Fruit fly (Drosophila melanogaster) whole organism, embryonic: Measurements from ENCODE around the gene CG2617.

Experiments
- Awh ChIP-seq: fragments of 200-800 bp; sonication (Bioruptor generic); IDR thresholded peaks from 2 replicates; pipeline ENCODE4, ENCODE4 v1.3.6; 2022; ENCODE audit warnings: missing biosample characterization, missing genetic modification characterization
- Bdp1 ChIP-seq: fragments of 200-800 bp; sonication (Bioruptor generic); optimal IDR thresholded peaks from 3 replicates; lab custom pipeline; 2016; ENCODE audit warnings: missing biosample characterization, missing genetic modification characterization
- Bgb ChIP-seq: fragments of 200-800 bp; sonication (Bioruptor generic); IDR thresholded peaks from 2 replicates; pipeline ENCODE4 v1.3.6; 2022; ENCODE audit warnings: missing biosample characterization, missing genetic modification characterization; ENCODE audit not compliant: partially characterized antibody
- BtbVII ChIP-seq: fragments of 200-800 bp; sonication (Bioruptor generic); optimal IDR thresholded peaks from 3 replicates; lab custom pipeline; 2017; ENCODE audit warnings: missing biosample characterization, mild to moderate bottlenecking, missing genetic modification characterization
- Bteb2 ChIP-seq: fragments of 200-800 bp; sonication (Bioruptor generic); optimal IDR thresholded peaks from 2 replicates; lab custom pipeline; 2016; ENCODE audit warnings: missing biosample characterization, missing genetic modification characterization
- CG11560 ChIP-seq: fragments of 200-800 bp; sonication (Bioruptor generic); IDR thresholded peaks from 3 replicates; pipeline ENCODE4 v1.3.6; 2022; ENCODE audit warnings: missing biosample characterization, missing genetic modification characterization
- CG12236 ChIP-seq: fragments of 200-800 bp; sonication (Bioruptor generic); optimal IDR thresholded peaks from 2 replicates; lab custom pipeline; 2016; ENCODE audit warnings: missing biosample characterization, missing genetic modification characterization
- CG12769 ChIP-seq: fragments of 200-800 bp; sonication (Bioruptor generic); optimal IDR thresholded peaks from 2 replicates; lab custom pipeline; 2019; ENCODE audit warnings: missing biosample characterization, mild to moderate bottlenecking, missing genetic modification characterization, moderate library complexity
- CG1602 ChIP-seq: fragments of 200-800 bp; sonication (Bioruptor generic); optimal IDR thresholded peaks from 3 replicates; lab custom pipeline; 2016; ENCODE audit warnings: missing biosample characterization, missing genetic modification characterization
- CG17186 ChIP-seq: fragments of 200-800 bp; sonication (Bioruptor generic); optimal IDR thresholded peaks from 3 replicates; lab custom pipeline; 2017; ENCODE audit warnings: missing biosample characterization, missing genetic modification reagents, missing genetic modification characterization
- CG17802 ChIP-seq: fragments of 200-800 bp; sonication (Bioruptor generic); optimal IDR thresholded peaks from 2 replicates; lab custom pipeline; 2018; ENCODE audit warnings: missing biosample characterization, mild to moderate bottlenecking, missing genetic modification characterization, moderate library complexity
- CG2116 ChIP-seq: fragments of 200-800 bp; sonication (Bioruptor generic); optimal IDR thresholded peaks from 3 replicates; lab custom pipeline; 2018; ENCODE audit warnings: missing biosample characterization, mild to moderate bottlenecking, missing genetic modification characterization
- CG2889 ChIP-seq: fragments of 200-800 bp; sonication (Bioruptor generic); IDR thresholded peaks from 3 replicates; pipeline ENCODE4 v1.3.6; 2022; ENCODE audit warnings: missing biosample characterization, missing genetic modification characterization
- CG31441 ChIP-seq: fragments of 200-800 bp; sonication (Bioruptor generic); IDR thresholded peaks from 2 replicates; pipeline ENCODE4 v1.3.6; 2022; ENCODE audit warnings: missing biosample characterization, missing genetic modification characterization
- CG4282 ChIP-seq: fragments of 200-800 bp; sonication (Bioruptor generic); optimal IDR thresholded peaks from 2 replicates; lab custom pipeline; 2016; ENCODE audit warnings: missing biosample characterization, missing genetic modification characterization
- CG4424 ChIP-seq: fragments of 200-800 bp; sonication (Bioruptor generic); optimal IDR thresholded peaks from 3 replicates; lab custom pipeline; 2016; ENCODE audit warnings: missing biosample characterization, missing genetic modification characterization
- CG5953 ChIP-seq: fragments of 200-800 bp; sonication (Bioruptor generic); IDR thresholded peaks from 2 replicates; pipeline ENCODE4 v1.3.6; 2022; ENCODE audit warnings: missing biosample characterization, missing genetic modification characterization
- E2f1 ChIP-seq: fragments of 200-800 bp; sonication (Bioruptor generic); IDR thresholded peaks from 2 replicates; pipeline ENCODE4 v1.3.6; 2022; ENCODE audit warnings: missing biosample characterization, missing genetic modification characterization
- Ets65A ChIP-seq: fragments of 200-800 bp; sonication (Bioruptor generic); peaks from one replicate; lab custom pipeline; 2016; ENCODE audit warnings: missing biosample characterization, missing genetic modification characterization
- Gsc ChIP-seq: fragments of 200-800 bp; sonication (Bioruptor generic); IDR thresholded peaks from 2 replicates; pipeline ENCODE4 v1.3.6; 2022; ENCODE audit warnings: missing biosample characterization, missing genetic modification characterization
- MBD-R2 ChIP-seq: fragments of 200-800 bp; sonication (Bioruptor generic); IDR thresholded peaks from 2 replicates; pipeline ENCODE4 v1.3.6; 2022; ENCODE audit warnings: missing biosample characterization, missing genetic modification characterization
- MESR4 ChIP-seq: fragments of 200-800 bp; sonication (Bioruptor generic); optimal IDR thresholded peaks from 2 replicates; lab custom pipeline; 2018; ENCODE audit warnings: missing biosample characterization, mild to moderate bottlenecking, missing genetic modification characterization, moderate library complexity
- NFAT ChIP-seq: fragments of 200-800 bp; sonication (Bioruptor generic); IDR thresholded peaks from 2 replicates; pipeline ENCODE4 v1.3.6; 2022; ENCODE audit warnings: missing biosample characterization, missing genetic modification characterization
- NfI ChIP-seq: fragments of 200-800 bp; sonication (Bioruptor generic); optimal IDR thresholded peaks from 3 replicates; lab custom pipeline; 2018; ENCODE audit warnings: missing biosample characterization, mild to moderate bottlenecking, missing genetic modification characterization, moderate library complexity
- Sry-β ChIP-seq: fragments of 200-800 bp; sonication (Bioruptor generic); optimal IDR thresholded peaks from 2 replicates; lab custom pipeline; 2018; ENCODE audit warnings: missing biosample characterization, mild to moderate bottlenecking, missing genetic modification characterization, moderate library complexity
- TFAM ChIP-seq: fragments of 200-800 bp; sonication (Bioruptor generic); optimal IDR thresholded peaks from 2 replicates; lab custom pipeline; 2017; ENCODE audit warnings: missing biosample characterization, missing genetic modification characterization, inconsistent platforms
- ab ChIP-seq: fragments of 200-800 bp; sonication (Bioruptor generic); optimal IDR thresholded peaks from 2 replicates; lab custom pipeline; 2016; ENCODE audit warnings: missing biosample characterization, missing genetic modification characterization
- aop ChIP-seq: fragments of 200-800 bp; sonication (Bioruptor generic); IDR thresholded peaks from 2 replicates; pipeline ENCODE4 v1.3.6; 2022; ENCODE audit warnings: missing biosample characterization, missing genetic modification characterization
- bcd ChIP-seq: fragments of 200-800 bp; sonication (Bioruptor generic); optimal IDR thresholded peaks from 2 replicates; lab custom pipeline; 2017; ENCODE audit warnings: missing biosample characterization, mild to moderate bottlenecking, missing genetic modification characterization
- ci ChIP-seq: fragments of 200-800 bp; sonication (Bioruptor generic); IDR thresholded peaks from 3 replicates; pipeline ENCODE4 v1.3.6; 2022; ENCODE audit warnings: missing biosample characterization, missing genetic modification characterization
- disco-r ChIP-seq: fragments of 200-800 bp; sonication (Bioruptor generic); optimal IDR thresholded peaks from 2 replicates; lab custom pipeline; 2016; ENCODE audit warnings: missing biosample characterization, missing genetic modification characterization
- dmrt99B ChIP-seq: fragments of 200-800 bp; sonication (Bioruptor generic); optimal IDR thresholded peaks from 2 replicates; lab custom pipeline; 2018; ENCODE audit warnings: missing biosample characterization, mild to moderate bottlenecking, missing genetic modification characterization, moderate library complexity
- dpn ChIP-seq, 2 experiments: fragments of 200-800 bp; sonication (Bioruptor generic); optimal IDR thresholded peaks; 3 replicates each; lab custom pipeline; 2016; ENCODE audit warnings: missing biosample characterization in 2 of 2, missing genetic modification characterization in 2 of 2
- emc ChIP-seq: fragments of 200-800 bp; sonication (Bioruptor generic); optimal IDR thresholded peaks from 2 replicates; lab custom pipeline; 2016; ENCODE audit warnings: missing biosample characterization, missing genetic modification characterization
- gcm2 ChIP-seq: fragments of 200-800 bp; sonication (Bioruptor generic); optimal IDR thresholded peaks from 2 replicates; lab custom pipeline; 2016; ENCODE audit warnings: missing biosample characterization, missing genetic modification characterization
- ham ChIP-seq: fragments of 200-800 bp; sonication (Bioruptor generic); IDR thresholded peaks from 2 replicates; pipeline ENCODE4 v1.3.6; 2022; ENCODE audit warnings: missing biosample characterization, missing genetic modification characterization
- her ChIP-seq: fragments of 200-800 bp; sonication (Bioruptor generic); optimal IDR thresholded peaks from 2 replicates; lab custom pipeline; 2016; ENCODE audit warnings: missing biosample characterization, missing genetic modification characterization
- nmo ChIP-seq: fragments of 200-800 bp; sonication (Bioruptor generic); optimal IDR thresholded peaks from 2 replicates; lab custom pipeline; 2018; ENCODE audit warnings: missing biosample characterization, mild to moderate bottlenecking, missing genetic modification characterization, moderate library complexity
- oc ChIP-seq: fragments of 200-800 bp; sonication (Bioruptor generic); optimal IDR thresholded peaks from 2 replicates; lab custom pipeline; 2018; ENCODE audit warnings: missing biosample characterization, mild to moderate bottlenecking, missing genetic modification characterization, moderate library complexity
- odd ChIP-seq: fragments of 200-800 bp; sonication (Bioruptor generic); optimal IDR thresholded peaks from 2 replicates; lab custom pipeline; 2017; ENCODE audit warnings: missing biosample characterization, mild to moderate bottlenecking, missing genetic modification characterization
- pho ChIP-seq: fragments of 200-800 bp; sonication (Bioruptor generic); optimal IDR thresholded peaks from 2 replicates; lab custom pipeline; 2016; ENCODE audit warnings: missing biosample characterization, missing genetic modification characterization
- pum ChIP-seq: fragments of 200-800 bp; sonication (Bioruptor generic); optimal IDR thresholded peaks from 2 replicates; lab custom pipeline; 2016; ENCODE audit warnings: missing biosample characterization, missing genetic modification characterization
- rib ChIP-seq: fragments of 200-800 bp; sonication (Bioruptor generic); IDR thresholded peaks from 2 replicates; pipeline ENCODE4 v1.3.6; 2022; ENCODE audit warnings: missing biosample characterization, missing genetic modification characterization
- sqz ChIP-seq: fragments of 200-800 bp; sonication (Bioruptor generic); optimal IDR thresholded peaks from 3 replicates; lab custom pipeline; 2018; ENCODE audit warnings: missing biosample characterization, mild to moderate bottlenecking, missing genetic modification characterization
- tll ChIP-seq, 2 experiments: fragments of 200-800 bp in 1 of 2; fragments of >200 bp in 1 of 2; sonication (Bioruptor generic) in 1 of 2; optimal IDR thresholded peaks; 2 replicates each; lab custom pipeline; 2017 to 2019; ENCODE audit warnings: missing biosample characterization in 2 of 2, missing genetic modification characterization in 2 of 2, mild to moderate bottlenecking in 1 of 2, moderate library complexity in 1 of 2
- tna ChIP-seq: fragments of 200-800 bp; sonication (Bioruptor generic); IDR thresholded peaks from 2 replicates; pipeline ENCODE4 v1.3.6; 2022; ENCODE audit warnings: missing biosample characterization, missing genetic modification characterization; ENCODE audit not compliant: partially characterized antibody
- unpg ChIP-seq: fragments of 200-800 bp; sonication (Bioruptor generic); optimal IDR thresholded peaks from 3 replicates; lab custom pipeline; 2018; ENCODE audit warnings: missing biosample characterization, mild to moderate bottlenecking, missing genetic modification characterization, moderate library complexity
- wek ChIP-seq: fragments of 200-800 bp; sonication (Bioruptor generic); optimal IDR thresholded peaks from 3 replicates; lab custom pipeline; 2018; ENCODE audit warnings: missing biosample characterization, mild to moderate bottlenecking, missing genetic modification characterization, moderate library complexity
- zen2 ChIP-seq: fragments of 200-800 bp; sonication (Bioruptor generic); IDR thresholded peaks from 3 replicates; pipeline ENCODE4 v1.3.6; 2022; ENCODE audit warnings: missing biosample characterization, missing genetic modification characterization; ENCODE audit not compliant: partially characterized antibody

CG2617 gene

dm6 chr2L:20714468-20715404 is 32.6 kb downstream of the CG2617 start, which contains the start of gene Hr38 (continued):
- TF ChIP-seq disco-r (GFP tag; lab: Kevin White, UChicago) (no peak), CG2116 (GFP tag; lab: Kevin White, UChicago) (no peak), MESR4 (GFP tag; lab: Kevin White, UChicago) (no peak), emc (GFP tag; lab: Kevin White, UChicago) (no peak), odd (no peak), NfI (peak; percentile 41), TFAM (GFP tag; lab: Kevin White, UChicago) (no peak), CG31441 (no peak), CG11560 (tag; lab: Robert Waterston, UW) (no peak), Ets65A (GFP tag; lab: Kevin White, UChicago) (no peak), her (GFP tag; lab: Kevin White, UChicago) (peak; percentile 41), CG12769 (peak; percentile 73), unpg (GFP tag; lab: Kevin White, UChicago) (peak; percentile 38), tna (GFP tag; lab: Robert Waterston, UW) (peak; percentile 37; the same call in 1 of the 2 replicates), CG2889 (GFP tag; lab: Robert Waterston, UW) (no peak), ham (GFP tag; lab: Robert Waterston, UW) (no peak), pho (GFP tag; lab: Kevin White, UChicago) (peak; percentile 55), zen2 (GFP tag; lab: Robert Waterston, UW) (peak; percentile 46; the same call in 1 of the 3 replicates), CG4282 (GFP tag; lab: Kevin White, UChicago) (no peak), CG17186 (GFP tag; lab: Kevin White, UChicago) (no peak), rib (GFP tag; lab: Robert Waterston, UW) (0 out of 2 replicates have a peak, but pooled peaks have one; percentile 42), Bdp1 (GFP tag; lab: Kevin White, UChicago) (no peak), ab (GFP tag; lab: Kevin White, UChicago) (no peak), MBD-R2 (GFP tag; lab: Robert Waterston, UW) (no peak), aop (no peak), dmrt99B (peak; percentile 73), Gsc (GFP tag; lab: Robert Waterston, UW) (no peak), bcd (GFP tag; lab: Kevin White, UChicago) (peak; percentile 47), sqz (GFP tag; lab: Kevin White, UChicago) (no peak), pum (GFP tag; lab: Kevin White, UChicago) (no peak), wek (GFP tag; lab: Kevin White, UChicago) (peak; percentile 0), Bteb2 (GFP tag; lab: Kevin White, UChicago) (no peak), CG12236 (GFP tag; lab: Kevin White, UChicago) (no peak), CG17802 (tag; lab: Kevin White, UChicago) (no peak), tll (GFP tag; optimal IDR thresholded peaks at IDR 0.05; lab: Kevin White, UChicago) (no peak), Sry-β (GFP tag; lab: Kevin White, UChicago) (no peak), Awh (GFP tag; lab: Robert Waterston, UW) (peak; percentile 54; the same call in 1 of the 2 replicates), CG5953 (GFP tag; lab: Robert Waterston, UW) (no peak), CG1602 (GFP tag; lab: Kevin White, UChicago) (peak; percentile 8), dpn (GFP tag; optimal IDR thresholded peaks at IDR 0.05; lab: Kevin White, UChicago) (peak; percentile 23 to 56), oc (tag; lab: Kevin White, UChicago) (no peak), Bgb (GFP tag; lab: Robert Waterston, UW) (peak; percentile 16; the same call in 1 of the 2 replicates), NFAT (GFP tag; lab: Robert Waterston, UW) (0 out of 2 replicates have a peak, but pooled peaks have one; percentile 8), ci (peak; percentile 65; the same call in 2 of the 3 replicates), BtbVII (GFP tag; lab: Kevin White, UChicago) (peak; percentile 88), nmo (GFP tag; lab: Kevin White, UChicago) (peak; percentile 4), E2f1 (GFP tag; lab: Robert Waterston, UW) (no peak), CG4424 (GFP tag; lab: Kevin White, UChicago) (peak; percentile 10), gcm2 (GFP tag; lab: Kevin White, UChicago) (no peak)
